Fruit fly (Drosophila melanogaster) whole organism, embryonic: ENCODE measurements around the gene CG7903.

ENCODE experiments used
- Ada2b ChIP-seq: fragments of 200-800 bp; sonication (Bioruptor generic); IDR thresholded peaks from 2 replicates; pipeline ENCODE4 v1.3.6; 2022; ENCODE audit warnings: missing biosample characterization, missing genetic modification characterization
- Adf1 ChIP-seq: fragments of 200-800 bp; sonication (Bioruptor generic); IDR thresholded peaks from 2 replicates; pipeline ENCODE4 v1.3.6; 2022; ENCODE audit warnings: missing biosample characterization, missing genetic modification characterization
- Bdp1 ChIP-seq: fragments of 200-800 bp; sonication (Bioruptor generic); optimal IDR thresholded peaks from 3 replicates; lab custom pipeline; 2016; ENCODE audit warnings: missing biosample characterization, missing genetic modification characterization
- CG10565 ChIP-seq: fragments of 200-800 bp; sonication (Bioruptor generic); optimal IDR thresholded peaks from 3 replicates; lab custom pipeline; 2016; ENCODE audit warnings: missing biosample characterization, mild to moderate bottlenecking, missing genetic modification characterization
- CG11696 ChIP-seq: fragments of 200-800 bp; sonication (Bioruptor generic); IDR thresholded peaks from 2 replicates; pipeline ENCODE4 v1.3.6; 2022; ENCODE audit warnings: missing biosample characterization, missing genetic modification characterization
- CG15073 ChIP-seq: fragments of 200-800 bp; sonication (Bioruptor generic); optimal IDR thresholded peaks from 2 replicates; lab custom pipeline; 2016; ENCODE audit warnings: missing biosample characterization, missing genetic modification characterization
- CG1529 ChIP-seq: fragments of 200-800 bp; sonication (Bioruptor generic); optimal IDR thresholded peaks from 3 replicates; lab custom pipeline; 2018; ENCODE audit warnings: missing biosample characterization, missing genetic modification characterization
- CG1602 ChIP-seq: fragments of 200-800 bp; sonication (Bioruptor generic); optimal IDR thresholded peaks from 3 replicates; lab custom pipeline; 2016; ENCODE audit warnings: missing biosample characterization, missing genetic modification characterization
- CG16863 ChIP-seq: fragments of 200-800 bp; sonication (Bioruptor generic); optimal IDR thresholded peaks from 3 replicates; lab custom pipeline; 2016; ENCODE audit warnings: missing biosample characterization, missing genetic modification characterization
- CG17612 ChIP-seq: fragments of 200-800 bp; sonication (Bioruptor generic); IDR thresholded peaks from 2 replicates; pipeline ENCODE4 v1.3.6; 2022; ENCODE audit warnings: missing biosample characterization, missing genetic modification characterization
- CG1792 ChIP-seq: fragments of 200-800 bp; sonication (Bioruptor generic); optimal IDR thresholded peaks from 2 replicates; lab custom pipeline; 2016; ENCODE audit warnings: missing biosample characterization, missing genetic modification characterization
- CG2120 ChIP-seq: fragments of 200-800 bp; sonication (Bioruptor generic); optimal IDR thresholded peaks from 3 replicates; lab custom pipeline; 2016; ENCODE audit warnings: missing biosample characterization, missing genetic modification characterization
- CG31365 ChIP-seq: fragments of 200-800 bp; sonication (Bioruptor generic); optimal IDR thresholded peaks from 2 replicates; lab custom pipeline; 2018; ENCODE audit warnings: missing biosample characterization, mild to moderate bottlenecking, missing genetic modification characterization
- CG4424 ChIP-seq: fragments of 200-800 bp; sonication (Bioruptor generic); optimal IDR thresholded peaks from 3 replicates; lab custom pipeline; 2016; ENCODE audit warnings: missing biosample characterization, missing genetic modification characterization
- CG6689 ChIP-seq: fragments of 200-800 bp; sonication (Bioruptor generic); IDR thresholded peaks from 2 replicates; pipeline ENCODE4 v1.3.6; 2022; ENCODE audit warnings: missing biosample characterization, missing genetic modification characterization
- CG7372 ChIP-seq: fragments of 200-800 bp; sonication (Bioruptor generic); IDR thresholded peaks from 2 replicates; pipeline ENCODE4 v1.3.6; 2022; ENCODE audit warnings: missing biosample characterization, missing genetic modification characterization
- CG7963 ChIP-seq: fragments of 200-800 bp; sonication (Bioruptor generic); IDR thresholded peaks from 3 replicates; pipeline ENCODE4 v1.3.6; 2022; ENCODE audit warnings: missing biosample characterization, missing genetic modification characterization; ENCODE audit not compliant: partially characterized antibody
- CG8944 ChIP-seq: fragments of 200-800 bp; sonication (Bioruptor generic); optimal IDR thresholded peaks from 3 replicates; lab custom pipeline; 2016; ENCODE audit warnings: missing biosample characterization, missing genetic modification characterization
- CG9817 ChIP-seq: fragments of 200-800 bp; sonication (Bioruptor generic); optimal IDR thresholded peaks from 2 replicates; lab custom pipeline; 2018; ENCODE audit warnings: missing biosample characterization, mild to moderate bottlenecking, missing genetic modification characterization, moderate library complexity
- D19B ChIP-seq: fragments of 200-800 bp; sonication (Bioruptor generic); optimal IDR thresholded peaks from 2 replicates; lab custom pipeline; 2017; ENCODE audit warnings: missing biosample characterization, mild to moderate bottlenecking, missing genetic modification characterization
- Dbx ChIP-seq: fragments of 200-800 bp; sonication (Bioruptor generic); IDR thresholded peaks from 3 replicates; pipeline ENCODE4 v1.3.6; 2022; ENCODE audit warnings: missing biosample characterization, missing genetic modification characterization
- Deaf1 ChIP-seq: fragments of 200-800 bp; optimal IDR thresholded peaks from 3 replicates; lab custom pipeline; 2019; ENCODE audit warnings: missing biosample characterization, mild to moderate bottlenecking, missing genetic modification characterization, moderate library complexity
- HmgD ChIP-seq: fragments of 200-800 bp; sonication (Bioruptor generic); optimal IDR thresholded peaks from 3 replicates; lab custom pipeline; 2016; ENCODE audit warnings: missing biosample characterization, missing genetic modification characterization
- Kr ChIP-seq: fragments of 200-800 bp; sonication (Bioruptor generic); optimal IDR thresholded peaks from 2 replicates; lab custom pipeline; 2017; ENCODE audit warnings: missing biosample characterization, mild to moderate bottlenecking, missing genetic modification characterization
- MESR4 ChIP-seq: fragments of 200-800 bp; sonication (Bioruptor generic); optimal IDR thresholded peaks from 2 replicates; lab custom pipeline; 2018; ENCODE audit warnings: missing biosample characterization, mild to moderate bottlenecking, missing genetic modification characterization, moderate library complexity
- MTF-1 ChIP-seq: fragments of 200-800 bp; sonication (Bioruptor generic); optimal IDR thresholded peaks from 2 replicates; lab custom pipeline; 2018; ENCODE audit warnings: missing biosample characterization, mild to moderate bottlenecking, missing genetic modification characterization, borderline replicate concordance
- NC2β ChIP-seq: fragments of 200-800 bp; sonication (Bioruptor generic); optimal IDR thresholded peaks from 2 replicates; lab custom pipeline; 2016; ENCODE audit warnings: missing biosample characterization, missing genetic modification characterization
- Neu2 ChIP-seq: fragments of 200-800 bp; sonication (Bioruptor generic); optimal IDR thresholded peaks from 3 replicates; lab custom pipeline; 2016; ENCODE audit warnings: missing biosample characterization, missing genetic modification characterization, borderline replicate concordance
- Stat92E ChIP-seq, 3 experiments: fragments of >200 bp in 2 of 3; fragments of 200-800 bp in 1 of 3; sonication (Bioruptor generic) in 1 of 3; optimal IDR thresholded peaks; 2 replicates each; lab custom pipeline; 2017 to 2019; ENCODE audit warnings: missing biosample characterization in 3 of 3, missing genetic modification characterization in 3 of 3, mild to moderate bottlenecking in 1 of 3, moderate library complexity in 1 of 3
- al ChIP-seq: fragments of 200-800 bp; sonication (Bioruptor generic); IDR thresholded peaks from 2 replicates; pipeline ENCODE4 v1.3.6; 2022; ENCODE audit warnings: missing biosample characterization, missing genetic modification characterization
- aop ChIP-seq: fragments of 200-800 bp; sonication (Bioruptor generic); IDR thresholded peaks from 2 replicates; pipeline ENCODE4 v1.3.6; 2022; ENCODE audit warnings: missing biosample characterization, missing genetic modification characterization
- chinmo ChIP-seq: fragments of 200-800 bp; sonication (Bioruptor generic); IDR thresholded peaks from 4 replicates; pipeline ENCODE4 v1.3.6; 2022; ENCODE audit warnings: missing biosample characterization, missing genetic modification characterization; ENCODE audit not compliant: partially characterized antibody
- ci ChIP-seq: fragments of 200-800 bp; sonication (Bioruptor generic); IDR thresholded peaks from 3 replicates; pipeline ENCODE4 v1.3.6; 2022; ENCODE audit warnings: missing biosample characterization, missing genetic modification characterization
- croc ChIP-seq: fragments of 200-800 bp; sonication (Bioruptor generic); conservative IDR thresholded peaks from 3 replicates; pipeline ENCODE4 v1.3.6; 2022; ENCODE audit warnings: missing biosample characterization, missing genetic modification characterization
- dmrt11E ChIP-seq: fragments of 200-800 bp; sonication (Bioruptor generic); optimal IDR thresholded peaks from 3 replicates; lab custom pipeline; 2018; ENCODE audit warnings: missing biosample characterization, mild to moderate bottlenecking, missing genetic modification characterization, moderate library complexity
- dysf ChIP-seq: fragments of 200-800 bp; sonication (Bioruptor generic); IDR thresholded peaks from 3 replicates; pipeline ENCODE4 v1.3.6; 2022; ENCODE audit warnings: missing biosample characterization, missing genetic modification characterization
- ewg ChIP-seq: fragments of 200-800 bp; sonication (Bioruptor generic); optimal IDR thresholded peaks from 3 replicates; lab custom pipeline; 2017; ENCODE audit warnings: mild to moderate bottlenecking, missing biosample characterization, missing genetic modification reagents, missing genetic modification characterization
- fd64A ChIP-seq: fragments of 200-800 bp; sonication (Bioruptor generic); optimal IDR thresholded peaks from 3 replicates; lab custom pipeline; 2018; ENCODE audit warnings: missing biosample characterization, mild to moderate bottlenecking, missing genetic modification characterization
- her ChIP-seq: fragments of 200-800 bp; sonication (Bioruptor generic); optimal IDR thresholded peaks from 2 replicates; lab custom pipeline; 2016; ENCODE audit warnings: missing biosample characterization, missing genetic modification characterization
- kni ChIP-seq: fragments of 200-800 bp; sonication (Bioruptor generic); optimal IDR thresholded peaks from 3 replicates; lab custom pipeline; 2017; ENCODE audit warnings: mild to moderate bottlenecking, missing biosample characterization, missing genetic modification reagents, missing genetic modification characterization
- mam ChIP-seq: fragments of 200-800 bp; sonication (Bioruptor generic); optimal IDR thresholded peaks from 3 replicates; lab custom pipeline; 2016; ENCODE audit warnings: missing biosample characterization, missing genetic modification characterization
- nom ChIP-seq: fragments of 200-800 bp; sonication (Bioruptor generic); optimal IDR thresholded peaks from 2 replicates; lab custom pipeline; 2017; ENCODE audit warnings: missing biosample characterization, missing genetic modification characterization, mild to moderate bottlenecking, moderate library complexity, missing genetic modification reagents
- pfk ChIP-seq: fragments of 200-800 bp; sonication (Bioruptor generic); optimal IDR thresholded peaks from 2 replicates; lab custom pipeline; 2018; ENCODE audit warnings: missing biosample characterization, mild to moderate bottlenecking, missing genetic modification characterization, moderate library complexity
- pita ChIP-seq: fragments of 200-800 bp; sonication (Bioruptor generic); optimal IDR thresholded peaks from 2 replicates; lab custom pipeline; 2017; ENCODE audit warnings: missing biosample characterization, mild to moderate bottlenecking, missing genetic modification characterization
- toy ChIP-seq: fragments of 200-800 bp; sonication (Bioruptor generic); IDR thresholded peaks from 2 replicates; pipeline ENCODE4 v1.3.6; 2022; ENCODE audit warnings: missing biosample characterization, missing genetic modification characterization
- trh ChIP-seq: fragments of 200-800 bp; sonication (Bioruptor generic); optimal IDR thresholded peaks from 2 replicates; lab custom pipeline; 2016; ENCODE audit warnings: missing biosample characterization, missing genetic modification characterization
- usp ChIP-seq: fragments of >200 bp; optimal IDR thresholded peaks from 2 replicates; lab custom pipeline; 2017; ENCODE audit warnings: missing biosample characterization, missing genetic modification characterization
- yki ChIP-seq: fragments of >200 bp; optimal IDR thresholded peaks from 3 replicates; lab custom pipeline; 2018
- zen2 ChIP-seq: fragments of 200-800 bp; sonication (Bioruptor generic); IDR thresholded peaks from 3 replicates; pipeline ENCODE4 v1.3.6; 2022; ENCODE audit warnings: missing biosample characterization, missing genetic modification characterization; ENCODE audit not compliant: partially characterized antibody

The CG7903 gene

DNA sequence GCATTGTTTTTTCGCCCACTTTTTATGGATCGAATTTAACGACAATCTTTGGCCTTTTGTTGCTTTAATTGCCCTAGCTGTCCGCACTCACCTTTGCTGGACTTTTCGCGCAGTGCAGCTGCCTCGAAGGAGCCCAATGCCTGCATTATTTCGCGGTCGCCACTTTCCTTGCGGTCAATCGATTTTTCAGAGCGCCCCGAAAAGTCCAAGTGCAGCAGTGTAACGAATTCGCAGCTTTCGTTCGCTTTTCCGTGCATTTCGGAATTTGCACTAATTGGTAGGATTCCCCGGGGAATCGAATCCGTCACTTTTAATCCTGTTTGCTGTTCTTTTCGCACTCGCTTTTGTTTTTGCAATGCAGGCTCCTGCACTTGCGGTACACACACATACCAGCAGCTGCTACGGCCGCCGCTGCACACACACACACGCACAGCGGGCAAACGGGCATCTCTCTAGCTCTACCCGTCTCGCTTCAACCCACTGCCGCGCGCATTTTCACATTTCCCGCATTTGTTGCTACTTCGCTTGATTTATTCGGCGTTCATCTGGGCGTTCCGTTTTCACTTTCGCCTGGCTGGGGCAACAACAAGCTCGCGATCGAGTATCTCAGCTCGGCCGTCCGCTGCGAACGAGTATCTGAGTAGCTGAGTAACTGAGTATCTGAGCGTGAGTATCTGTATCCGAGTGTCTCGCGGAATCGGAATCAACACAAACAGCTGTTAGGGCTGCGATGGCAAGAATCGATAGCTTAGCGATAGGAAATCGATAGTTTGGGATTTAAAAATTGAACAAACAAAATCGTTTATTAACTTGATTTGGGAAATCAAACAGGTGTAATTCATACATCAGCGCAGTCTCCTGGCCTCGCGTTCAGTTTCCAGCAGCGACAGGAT is 26.8 kb upstream of the CG7903 start, which contains the start of gene Mgat2 (continued):
- no peak for TF ChIP-seq croc (GFP tag; lab: Robert Waterston, UW)
- no peak for TF ChIP-seq Kr (GFP tag; lab: Kevin White, UChicago)
- peak; percentile 97 for TF ChIP-seq chinmo (GFP tag; lab: Robert Waterston, UW)
- no peak for TF ChIP-seq D19B (GFP tag; lab: Kevin White, UChicago)
- TF ChIP-seq Adf1 (GFP tag; lab: Robert Waterston, UW), result peak; percentile 61; the same call in 1 of the 2 replicates
- peak; percentile 81 for TF ChIP-seq MESR4 (GFP tag; lab: Kevin White, UChicago)
- TF ChIP-seq Dbx (GFP tag; lab: Robert Waterston, UW), result 0 out of 3 replicates have a peak, but pooled peaks have one; percentile 16
- no peak for TF ChIP-seq CG8944
- peak; percentile 67 for TF ChIP-seq fd64A
- TF ChIP-seq CG1792 (GFP tag; lab: Kevin White, UChicago), result no peak
- TF ChIP-seq Deaf1 (tag; lab: Kevin White, UChicago), result peak; percentile 81
- TF ChIP-seq usp (GFP tag; lab: Kevin White, UChicago), result no peak
- no peak for TF ChIP-seq pita (GFP tag; lab: Kevin White, UChicago)
- TF ChIP-seq CG4424 (GFP tag; lab: Kevin White, UChicago), result no peak
- no peak for TF ChIP-seq al (GFP tag; lab: Robert Waterston, UW)
- TF ChIP-seq HmgD (GFP tag; lab: Kevin White, UChicago), result peak; percentile 51
- no peak for TF ChIP-seq CG15073 (GFP tag; lab: Kevin White, UChicago)
- TF ChIP-seq CG7963, result peak; percentile 82
- 0 out of 2 replicates have a peak, but pooled peaks have one; percentile 7 for TF ChIP-seq CG11696 (GFP tag; lab: Robert Waterston, UW)
- no peak for TF ChIP-seq CG6689 (GFP tag; lab: Robert Waterston, UW)
- TF ChIP-seq CG2120 (GFP tag; lab: Kevin White, UChicago), result no peak
- peak; percentile 2 for TF ChIP-seq dmrt11E (tag; lab: Kevin White, UChicago)
- no peak for TF ChIP-seq CG17612 (GFP tag; lab: Robert Waterston, UW)
- TF ChIP-seq CG7372 (GFP tag; lab: Robert Waterston, UW), result no peak
- TF ChIP-seq pfk, result peak; percentile 83
- no peak for TF ChIP-seq trh (GFP tag; lab: Kevin White, UChicago)
- peak; percentile 97 for TF ChIP-seq CG16863
- no peak for TF ChIP-seq Bdp1 (GFP tag; lab: Kevin White, UChicago)
- TF ChIP-seq CG31365 (tag; lab: Kevin White, UChicago), result peak; percentile 42
- TF ChIP-seq CG9817, result no peak
- peak; percentile 75 for TF ChIP-seq her (GFP tag; lab: Kevin White, UChicago)
- peak in 1 of 3 experiments; percentile 88 for TF ChIP-seq Stat92E (GFP tag; optimal IDR thresholded peaks at IDR 0.05; lab: Kevin White, UChicago)
- no peak for TF ChIP-seq Neu2 (GFP tag; lab: Kevin White, UChicago)
- TF ChIP-seq NC2β (GFP tag; lab: Kevin White, UChicago), result peak; percentile 41
- no peak for TF ChIP-seq Ada2b
- no peak for TF ChIP-seq ewg (GFP tag; lab: Kevin White, UChicago)
- no peak for TF ChIP-seq dysf (GFP tag; lab: Robert Waterston, UW)
- peak; percentile 90 for TF ChIP-seq zen2 (GFP tag; lab: Robert Waterston, UW)
- TF ChIP-seq nom (GFP tag; lab: Kevin White, UChicago), result peak; percentile 65
- peak; percentile 62 for TF ChIP-seq MTF-1
- TF ChIP-seq CG1602 (GFP tag; lab: Kevin White, UChicago), result no peak
- peak; percentile 78 for TF ChIP-seq ci (GFP tag; lab: Robert Waterston, UW)
- TF ChIP-seq CG1529, result no peak
- no peak for TF ChIP-seq toy
- no peak for TF ChIP-seq mam (GFP tag; lab: Kevin White, UChicago)
- TF ChIP-seq yki, result no peak
- no peak for TF ChIP-seq CG10565 (GFP tag; lab: Kevin White, UChicago)
- peak; percentile 90 for TF ChIP-seq kni
- no peak for TF ChIP-seq aop
